Worm (Caenorhabditis elegans) whole organism, mixed stage, embryonic: Measurements from ENCODE around the gene C07A9.13.

Source experiments
- M03D4.4 ChIP-seq: sonication (generic microtip); optimal IDR thresholded peaks from 2 replicates; lab custom pipeline; 2017; ENCODE audit warnings: mild to moderate bottlenecking, missing genetic modification characterization, missing compliant biosample characterization
- bed-3 ChIP-seq: fragments of 200-800 bp; sonication (Bioruptor generic); optimal IDR thresholded peaks from 3 replicates; lab custom pipeline; 2018; ENCODE audit warnings: mild to moderate bottlenecking, missing genetic modification characterization, moderate library complexity, missing compliant biosample characterization
- blmp-1 ChIP-seq: fragments of 150-350 bp; optimal IDR thresholded peaks from 2 replicates; lab custom pipeline; 2014; ENCODE audit warnings: missing biosample characterization, missing genetic modification characterization
- ceh-39 ChIP-seq: fragments of 150-350 bp; optimal IDR thresholded peaks from 2 replicates; lab custom pipeline; 2014; ENCODE audit warnings: missing biosample characterization, missing genetic modification characterization
- ceh-43 ChIP-seq: fragments of 200-800 bp; sonication (Bioruptor generic); optimal IDR thresholded peaks from 2 replicates; lab custom pipeline; 2018; ENCODE audit warnings: mild to moderate bottlenecking, missing genetic modification characterization, moderate library complexity, missing compliant biosample characterization
- ces-1 ChIP-seq: fragments of 150-350 bp; optimal IDR thresholded peaks from 2 replicates; lab custom pipeline; 2014; ENCODE audit warnings: missing biosample characterization, missing genetic modification reagents, missing genetic modification characterization
- cnd-1 ChIP-seq: fragments of 200-800 bp; sonication (Bioruptor generic); optimal IDR thresholded peaks from 2 replicates; lab custom pipeline; 2018; ENCODE audit warnings: mild to moderate bottlenecking, missing genetic modification characterization, missing compliant biosample characterization
- drap-1 ChIP-seq: fragments of 200-800 bp; sonication (Bioruptor generic); optimal IDR thresholded peaks from 3 replicates; lab custom pipeline; 2018; ENCODE audit warnings: mild to moderate bottlenecking, missing genetic modification characterization, missing compliant biosample characterization
- elt-3 ChIP-seq: fragments of 150-350 bp; optimal IDR thresholded peaks from 2 replicates; lab custom pipeline; 2014; ENCODE audit warnings: missing biosample characterization, missing genetic modification characterization
- flh-1 ChIP-seq: fragments of 200-800 bp; sonication (Bioruptor generic); optimal IDR thresholded peaks from 2 replicates; lab custom pipeline; 2018; ENCODE audit warnings: mild to moderate bottlenecking, missing genetic modification characterization, moderate library complexity, missing compliant biosample characterization
- ham-2 ChIP-seq: fragments of 200-800 bp; sonication (Bioruptor generic); optimal IDR thresholded peaks from 2 replicates; lab custom pipeline; 2018; ENCODE audit warnings: mild to moderate bottlenecking, missing genetic modification characterization, missing compliant biosample characterization
- hlh-1 ChIP-seq: fragments of 150-350 bp; optimal IDR thresholded peaks from 2 replicates; lab custom pipeline; 2014; ENCODE audit warnings: missing biosample characterization, missing genetic modification reagents, missing genetic modification characterization
- lin-13 ChIP-seq: fragments of 150-350 bp; optimal IDR thresholded peaks from 2 replicates; lab custom pipeline; 2014; ENCODE audit warnings: missing biosample characterization, missing genetic modification characterization
- lin-32 ChIP-seq: fragments of 200-800 bp; sonication (Bioruptor generic); optimal IDR thresholded peaks from 2 replicates; lab custom pipeline; 2018; ENCODE audit warnings: mild to moderate bottlenecking, missing genetic modification characterization, missing compliant biosample characterization
- lsy-2 ChIP-seq: fragments of 150-350 bp; optimal IDR thresholded peaks from 2 replicates; lab custom pipeline; 2014; ENCODE audit warnings: missing biosample characterization, missing genetic modification characterization
- mep-1 ChIP-seq: fragments of 150-350 bp; optimal IDR thresholded peaks from 2 replicates; lab custom pipeline; 2017; ENCODE audit warnings: missing biosample characterization, missing genetic modification reagents, missing genetic modification characterization, inconsistent platforms
- mls-2 ChIP-seq: sonication (generic microtip); optimal IDR thresholded peaks from 2 replicates; lab custom pipeline; 2016; ENCODE audit warnings: mild to moderate bottlenecking, missing genetic modification characterization, moderate library complexity, missing compliant biosample characterization
- nhr-12 ChIP-seq: fragments of 150-350 bp; optimal IDR thresholded peaks from 2 replicates; lab custom pipeline; 2014; ENCODE audit warnings: missing biosample characterization, missing genetic modification characterization
- nhr-2 ChIP-seq: fragments of 150-350 bp; optimal IDR thresholded peaks from 2 replicates; lab custom pipeline; 2014; ENCODE audit warnings: missing biosample characterization, missing genetic modification characterization
- nhr-237 ChIP-seq: fragments of 150-350 bp; optimal IDR thresholded peaks from 2 replicates; lab custom pipeline; 2014; ENCODE audit warnings: missing biosample characterization, missing genetic modification characterization
- nhr-28 ChIP-seq: fragments of 150-350 bp; optimal IDR thresholded peaks from 2 replicates; lab custom pipeline; 2014; ENCODE audit warnings: missing biosample characterization, missing genetic modification characterization
- nhr-76 ChIP-seq: sonication (generic microtip); optimal IDR thresholded peaks from 2 replicates; lab custom pipeline; 2017; ENCODE audit warnings: missing biosample characterization, missing genetic modification characterization
- pha-4 ChIP-seq: fragments of 150-350 bp; optimal IDR thresholded peaks from 2 replicates; lab custom pipeline; 2018; ENCODE audit warnings: missing biosample characterization, missing genetic modification reagents, missing genetic modification characterization
- sem-2 ChIP-seq: fragments of 200-800 bp; sonication (Bioruptor generic); optimal IDR thresholded peaks from 2 replicates; lab custom pipeline; 2018; ENCODE audit warnings: mild to moderate bottlenecking, missing genetic modification characterization, missing compliant biosample characterization
- sptf-1 ChIP-seq: sonication (generic microtip); optimal IDR thresholded peaks from 2 replicates; lab custom pipeline; 2017; ENCODE audit warnings: mild to moderate bottlenecking, missing genetic modification characterization, moderate library complexity, missing compliant biosample characterization
- tbx-8 ChIP-seq: fragments of 200-800 bp; sonication (Bioruptor generic); optimal IDR thresholded peaks from 2 replicates; lab custom pipeline; 2018; ENCODE audit warnings: mild to moderate bottlenecking, missing genetic modification characterization, moderate library complexity, missing compliant biosample characterization
- unc-120 ChIP-seq: sonication (generic microtip); optimal IDR thresholded peaks from 2 replicates; lab custom pipeline; 2017; ENCODE audit warnings: missing genetic modification characterization, missing compliant biosample characterization; ENCODE audit not compliant: poor library complexity, severe bottlenecking
- unc-39 ChIP-seq: fragments of 150-350 bp; optimal IDR thresholded peaks from 2 replicates; lab custom pipeline; 2014; ENCODE audit warnings: missing biosample characterization, missing genetic modification characterization
- unc-62 ChIP-seq: fragments of 150-350 bp; optimal IDR thresholded peaks from 2 replicates; lab custom pipeline; 2014; ENCODE audit warnings: missing biosample characterization, missing genetic modification reagents, missing genetic modification characterization
- zip-8 ChIP-seq: fragments of 150-350 bp; optimal IDR thresholded peaks from 2 replicates; lab custom pipeline; 2014; ENCODE audit warnings: missing biosample characterization, missing genetic modification characterization
- ztf-11 ChIP-seq: fragments of 150-350 bp; optimal IDR thresholded peaks from 2 replicates; lab custom pipeline; 2014; ENCODE audit warnings: missing biosample characterization, missing genetic modification characterization

C07A9.13 gene

DNA sequence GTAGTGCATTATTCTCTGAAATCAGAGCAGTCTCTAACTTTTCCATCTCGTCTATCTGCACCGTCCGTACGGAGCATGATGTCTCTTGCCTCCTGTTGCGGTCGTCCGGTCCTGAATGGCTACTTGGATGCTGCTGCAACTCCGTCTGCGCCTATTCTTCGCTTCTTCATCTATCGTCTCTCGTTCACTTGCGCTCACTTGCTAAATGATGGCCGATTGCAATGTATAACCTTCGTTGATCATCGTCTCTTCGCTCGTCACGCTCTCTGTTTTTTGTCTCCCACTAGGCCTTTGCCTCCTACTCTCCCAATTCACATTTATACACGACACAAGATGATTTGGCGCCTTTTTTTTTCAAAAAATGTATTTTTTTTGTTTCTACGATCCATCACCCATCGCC is 16.2 kb upstream of the C07A9.13 start:
- TF ChIP-seq unc-120 = peak; percentile 62
- peak; percentile 67 for TF ChIP-seq ham-2
- TF ChIP-seq hlh-1 = no peak
- no peak for TF ChIP-seq zip-8 (tag; lab: Kevin White, UChicago)

DNA sequence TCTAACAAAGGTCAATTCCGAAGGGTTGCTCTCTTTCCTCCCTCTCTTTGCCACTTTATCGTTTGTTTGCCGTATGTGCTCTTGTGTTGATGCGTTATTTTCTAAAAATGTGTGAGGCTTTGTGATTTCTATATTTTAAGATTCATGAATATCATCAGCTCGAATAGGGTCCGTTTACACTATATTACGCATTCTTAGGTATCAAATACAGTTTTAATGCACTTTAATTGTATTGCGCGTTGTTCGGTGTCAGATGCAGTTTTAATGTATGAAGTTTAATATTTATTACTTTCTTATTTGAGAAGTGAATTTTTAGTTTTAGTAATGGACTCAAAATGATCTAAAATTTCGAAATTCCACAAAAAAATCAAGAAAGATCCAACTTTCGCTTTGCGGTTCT is 15.3 kb upstream of the C07A9.13 start, which contains the start of gene bud-31:
bud-31 (minus strand) TSS at position 101 of the 400 bp plus-strand sequence.
- TF ChIP-seq elt-3 (tag; lab: Kevin White, UChicago) (no peak), nhr-2 (tag; lab: Kevin White, UChicago) (peak; percentile 78), ces-1 (GFP tag; lab: Kevin White, UChicago) (no peak), zip-8 (tag; lab: Kevin White, UChicago) (no peak)

DNA sequence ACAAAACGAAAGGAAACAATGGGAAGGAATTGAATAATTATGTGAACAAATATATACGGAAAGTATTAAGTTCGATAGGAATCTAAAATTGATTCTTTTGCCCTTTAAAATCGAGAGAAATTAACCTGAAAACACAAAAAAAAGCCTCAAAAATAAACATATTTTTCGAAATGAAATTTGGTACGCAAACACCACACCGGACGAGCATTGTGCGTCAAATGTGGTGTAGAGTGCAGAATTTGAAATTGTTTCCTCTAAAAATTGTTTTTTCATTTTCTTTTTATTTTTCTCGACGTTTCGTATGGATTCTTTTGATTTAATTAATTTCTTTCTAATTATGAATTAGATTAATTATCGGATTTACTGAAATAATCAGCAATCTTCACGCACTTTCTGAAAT is 14.3 kb upstream of the C07A9.13 start:
- TF ChIP-seq blmp-1 (no peak), ceh-43 (GFP tag; lab: Kevin White, UChicago) (peak; percentile 2), sptf-1 (tag; lab: Kevin White, UChicago) (peak; percentile 9), nhr-76 (no peak), drap-1 (no peak), unc-120 (no peak), flh-1 (no peak), lin-32 (GFP tag; lab: Kevin White, UChicago) (no peak), lsy-2 (peak; percentile 31), zip-8 (tag; lab: Kevin White, UChicago) (no peak), mep-1 (tag; lab: Kevin White, UChicago) (no peak), tbx-8 (GFP tag; lab: Kevin White, UChicago) (no peak), cnd-1 (tag; lab: Kevin White, UChicago) (no peak), bed-3 (GFP tag; lab: Kevin White, UChicago) (no peak), elt-3 (tag; lab: Kevin White, UChicago) (no peak), nhr-2 (tag; lab: Kevin White, UChicago) (no peak), ces-1 (GFP tag; lab: Kevin White, UChicago) (peak; percentile 64), ham-2 (no peak)

DNA sequence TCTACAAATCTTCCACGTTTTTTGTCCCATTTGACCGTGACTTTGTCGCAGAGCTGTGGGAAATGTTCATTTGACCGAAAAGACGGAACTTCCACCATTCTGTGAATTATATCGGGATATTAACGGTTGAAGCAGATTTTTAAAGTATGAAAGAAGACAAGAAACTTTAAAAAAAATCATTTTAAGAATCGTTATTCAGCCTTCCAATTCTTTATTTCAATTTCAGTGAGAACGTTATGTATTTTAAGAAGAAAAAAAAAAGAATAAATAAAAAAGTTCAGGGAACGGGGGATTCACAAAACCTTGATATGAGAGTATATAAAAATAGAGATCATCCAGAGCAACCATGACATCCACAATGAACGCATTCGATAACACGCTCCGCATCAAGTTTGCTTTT is 13.4 kb upstream of the C07A9.13 start, which contains the start of gene set-3:
set-3 (minus strand) TSS at position 101 of the 400 bp plus-strand sequence.
- no peak for TF ChIP-seq ceh-43 (GFP tag; lab: Kevin White, UChicago)
- TF ChIP-seq unc-120 = no peak
- no peak for TF ChIP-seq M03D4.4
- no peak for TF ChIP-seq lin-32 (GFP tag; lab: Kevin White, UChicago)
- no peak for TF ChIP-seq unc-39 (tag; lab: Kevin White, UChicago)
- no peak for TF ChIP-seq hlh-1
- TF ChIP-seq ztf-11 = no peak
- no peak for TF ChIP-seq nhr-237
- no peak for TF ChIP-seq pha-4 (tag; lab: Kevin White, UChicago)
- no peak for TF ChIP-seq mep-1 (tag; lab: Kevin White, UChicago)
- TF ChIP-seq nhr-2 (tag; lab: Kevin White, UChicago) = no peak
- no peak for TF ChIP-seq unc-62 (GFP tag; lab: Kevin White, UChicago)
- TF ChIP-seq sem-2 (GFP tag; lab: Kevin White, UChicago) = no peak
- no peak for TF ChIP-seq lin-13 (tag; lab: Kevin White, UChicago)
- no peak for TF ChIP-seq nhr-12 (tag; lab: Kevin White, UChicago)
- no peak for TF ChIP-seq elt-3 (tag; lab: Kevin White, UChicago)
- no peak for TF ChIP-seq tbx-8 (GFP tag; lab: Kevin White, UChicago)
- TF ChIP-seq cnd-1 (tag; lab: Kevin White, UChicago) = no peak
- TF ChIP-seq mls-2 (tag; lab: Kevin White, UChicago) = no peak
- TF ChIP-seq bed-3 (GFP tag; lab: Kevin White, UChicago) = no peak
- TF ChIP-seq, all 35 proteins: peak for 0

DNA sequence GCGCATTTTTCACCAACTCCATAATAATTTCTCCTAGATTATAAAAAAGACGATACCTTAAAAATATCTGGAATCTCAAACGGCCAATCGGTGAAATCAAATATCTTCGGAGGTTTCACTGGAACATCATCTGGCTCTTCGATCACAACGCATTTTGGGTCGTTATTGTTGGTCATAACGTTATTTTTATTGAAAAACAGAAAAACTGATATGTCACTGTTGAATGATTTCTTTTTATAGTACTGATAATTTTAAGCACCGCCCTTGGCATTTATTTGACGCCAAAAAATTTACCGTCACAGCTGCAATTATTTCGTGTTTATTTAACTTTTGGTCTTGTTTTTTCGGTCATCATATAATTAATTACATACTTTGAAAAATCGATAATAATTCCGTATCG is 8.9 kb upstream of the C07A9.13 start, which contains the start of gene best-5:
best-5 (minus strand) TSS at position 210 of the 400 bp plus-strand sequence.
- TF ChIP-seq nhr-2 (tag; lab: Kevin White, UChicago) (no peak), unc-39 (tag; lab: Kevin White, UChicago) (no peak), ceh-39 (tag; lab: Kevin White, UChicago) (no peak), flh-1 (no peak), lin-32 (GFP tag; lab: Kevin White, UChicago) (no peak), sptf-1 (tag; lab: Kevin White, UChicago) (no peak), nhr-76 (no peak), mep-1 (tag; lab: Kevin White, UChicago) (no peak), lsy-2 (no peak), nhr-237 (no peak), unc-120 (no peak), nhr-28 (tag; lab: Kevin White, UChicago) (no peak), zip-8 (tag; lab: Kevin White, UChicago) (no peak), sem-2 (GFP tag; lab: Kevin White, UChicago) (no peak)
